Worm (Caenorhabditis elegans) whole organism, young adult: Measurements from ENCODE around the gene F49H6.12.

Experiments
- B0035.1 ChIP-seq: sonication (generic microtip); optimal IDR thresholded peaks from 2 replicates; lab custom pipeline; 2016; ENCODE audit warnings: missing genetic modification characterization, mild to moderate bottlenecking, missing compliant biosample characterization, missing genotype, missing genetic modification reagents
- B0336.3 ChIP-seq: fragments of 200-800 bp; sonication (Bioruptor generic); IDR thresholded peaks from 2 replicates; pipeline ENCODE4 v1.3.6; 2022; ENCODE audit warnings: missing genetic modification characterization, missing compliant biosample characterization
- F23B12.7 ChIP-seq: sonication (generic microtip); optimal IDR thresholded peaks from 2 replicates; lab custom pipeline; 2017; ENCODE audit warnings: missing genetic modification characterization, mild to moderate bottlenecking, missing compliant biosample characterization, antibody characterized with exemption, moderate library complexity; ENCODE audit not compliant: insufficient read depth
- F33H1.4 ChIP-seq: fragments of 200-800 bp; sonication (Bioruptor generic); IDR thresholded peaks from 2 replicates; pipeline ENCODE4 v1.3.6; 2022; ENCODE audit warnings: missing genetic modification reagents, missing genetic modification characterization, missing compliant biosample characterization
- F39B2.1 ChIP-seq: fragments of 200-800 bp; sonication (Bioruptor generic); IDR thresholded peaks from 2 replicates; pipeline ENCODE4 v1.3.6; 2022; ENCODE audit warnings: missing genetic modification reagents, missing genetic modification characterization, missing compliant biosample characterization
- F55B11.4 ChIP-seq: sonication (generic microtip); optimal IDR thresholded peaks from 2 replicates; lab custom pipeline; 2016; ENCODE audit warnings: missing compliant biosample characterization, missing genetic modification characterization, borderline replicate concordance; ENCODE audit not compliant: insufficient read depth
- F57C9.4 ChIP-seq: sonication (generic microtip); optimal IDR thresholded peaks from 2 replicates; lab custom pipeline; 2017; ENCODE audit warnings: mild to moderate bottlenecking, missing genetic modification characterization, missing compliant biosample characterization
- K11D2.4 ChIP-seq: fragments of 200-800 bp; sonication (Bioruptor generic); IDR thresholded peaks from 2 replicates; pipeline ENCODE4 v1.3.6; 2022; ENCODE audit warnings: missing genetic modification reagents, missing genetic modification characterization, missing compliant biosample characterization
- T07F8.4 ChIP-seq: sonication (generic microtip); optimal IDR thresholded peaks from 2 replicates; lab custom pipeline; 2016; ENCODE audit warnings: mild to moderate bottlenecking, missing genetic modification characterization, moderate library complexity, missing compliant biosample characterization
- Y53F4B.3 ChIP-seq: fragments of 200-800 bp; sonication (Bioruptor generic); IDR thresholded peaks from 2 replicates; pipeline ENCODE4 v1.3.6; 2022; ENCODE audit warnings: missing genetic modification reagents, missing genetic modification characterization, missing compliant biosample characterization
- akir-1 ChIP-seq: fragments of 200-800 bp; sonication (Bioruptor generic); optimal IDR thresholded peaks from 2 replicates; lab custom pipeline; 2018; ENCODE audit warnings: mild to moderate bottlenecking, missing genetic modification characterization, moderate library complexity, missing compliant biosample characterization
- attf-3 ChIP-seq: fragments of 200-800 bp; sonication (Bioruptor generic); conservative IDR thresholded peaks from 2 replicates; pipeline ENCODE4 v1.3.6; 2022; ENCODE audit warnings: missing genetic modification reagents, missing genetic modification characterization, missing compliant biosample characterization
- attf-5 ChIP-seq: fragments of 200-800 bp; sonication (Bioruptor generic); optimal IDR thresholded peaks from 2 replicates; lab custom pipeline; 2018; ENCODE audit warnings: mild to moderate bottlenecking, missing genetic modification characterization, missing compliant biosample characterization
- bed-2 ChIP-seq: fragments of 200-800 bp; sonication (Bioruptor generic); IDR thresholded peaks from 2 replicates; pipeline ENCODE4 v1.3.6; 2022; ENCODE audit warnings: missing genetic modification reagents, missing genetic modification characterization, missing compliant biosample characterization
- cebp-1 ChIP-seq, 2 experiments: fragments of 200-800 bp in 1 of 2; sonication (Bioruptor generic) in 1 of 2; sonication (generic microtip) in 1 of 2; IDR thresholded peaks in 1 of 2; optimal IDR thresholded peaks in 1 of 2; 2 replicates each; pipeline versions ENCODE4 v1.3.6 to Lab custom; 2017 to 2022; ENCODE audit warnings: missing compliant biosample characterization in 2 of 2, missing genetic modification characterization in 2 of 2, mild to moderate bottlenecking in 1 of 2, missing genetic modification reagents in 1 of 2, moderate library complexity in 1 of 2
- ceh-40 ChIP-seq: fragments of 200-800 bp; sonication (Bioruptor generic); IDR thresholded peaks from 2 replicates; pipeline ENCODE4 v1.3.6; 2022; ENCODE audit warnings: missing genetic modification characterization, missing compliant biosample characterization
- ceh-58 ChIP-seq: fragments of 200-800 bp; sonication (Bioruptor generic); IDR thresholded peaks from 2 replicates; pipeline ENCODE4 v1.3.6; 2022; ENCODE audit warnings: missing genetic modification characterization, missing compliant biosample characterization
- ceh-79 ChIP-seq: sonication (generic microtip); optimal IDR thresholded peaks from 2 replicates; lab custom pipeline; 2017; ENCODE audit warnings: mild to moderate bottlenecking, missing genetic modification characterization, missing compliant biosample characterization
- ets-4 ChIP-seq: fragments of 200-800 bp; sonication (Bioruptor generic); optimal IDR thresholded peaks from 2 replicates; lab custom pipeline; 2018; ENCODE audit warnings: mild to moderate bottlenecking, missing genetic modification characterization, missing compliant biosample characterization
- him-1 ChIP-seq: sonication (generic microtip); optimal IDR thresholded peaks from 2 replicates; lab custom pipeline; 2016; ENCODE audit warnings: missing genotype, missing genetic modification reagents, missing genetic modification characterization, missing compliant biosample characterization
- hmg-20 ChIP-seq: fragments of 200-800 bp; sonication (Bioruptor generic); IDR thresholded peaks from 2 replicates; pipeline ENCODE4 v1.3.6; 2022; ENCODE audit warnings: missing genetic modification reagents, missing genetic modification characterization, missing compliant biosample characterization
- hrde-1 ChIP-seq: sonication (generic microtip); optimal IDR thresholded peaks from 2 replicates; lab custom pipeline; 2016; ENCODE audit warnings: missing genetic modification characterization, mild to moderate bottlenecking, missing compliant biosample characterization, moderate library complexity, missing genotype, missing genetic modification reagents, borderline replicate concordance
- hsf-1 ChIP-seq: fragments of 200-800 bp; sonication (Bioruptor generic); IDR thresholded peaks from 2 replicates; pipeline ENCODE4 v1.3.6; 2022; ENCODE audit warnings: missing genetic modification reagents, missing genetic modification characterization, missing compliant biosample characterization
- let-526 ChIP-seq: fragments of 200-800 bp; sonication (Bioruptor generic); IDR thresholded peaks from 2 replicates; pipeline ENCODE4 v1.3.6; 2022; ENCODE audit warnings: missing genetic modification reagents, missing genetic modification characterization, missing compliant biosample characterization
- lir-1 ChIP-seq: fragments of 200-800 bp; sonication (Bioruptor generic); conservative IDR thresholded peaks from 2 replicates; pipeline ENCODE4 v1.3.6; 2022; ENCODE audit warnings: missing genetic modification reagents, missing genetic modification characterization, missing compliant biosample characterization
- madf-10 ChIP-seq: sonication (generic microtip); optimal IDR thresholded peaks from 2 replicates; lab custom pipeline; 2016; ENCODE audit warnings: mild to moderate bottlenecking, missing genetic modification characterization, missing compliant biosample characterization
- madf-6 ChIP-seq: fragments of 200-800 bp; sonication (Bioruptor generic); IDR thresholded peaks from 2 replicates; pipeline ENCODE4 v1.3.6; 2022; ENCODE audit warnings: missing genetic modification reagents, missing genetic modification characterization, missing compliant biosample characterization
- madf-8 ChIP-seq: fragments of 200-800 bp; sonication (Bioruptor generic); conservative IDR thresholded peaks from 2 replicates; pipeline ENCODE4 v1.3.6; 2022; ENCODE audit warnings: missing genetic modification reagents, missing genetic modification characterization, missing compliant biosample characterization
- mes-4 ChIP-seq: sonication (generic microtip); optimal IDR thresholded peaks from 2 replicates; lab custom pipeline; 2016; ENCODE audit warnings: missing genotype, missing genetic modification characterization, missing compliant biosample characterization
- mxl-1 ChIP-seq: sonication (generic microtip); optimal IDR thresholded peaks from 2 replicates; lab custom pipeline; 2016; ENCODE audit warnings: missing genetic modification characterization, missing compliant biosample characterization
- nfya-2 ChIP-seq: fragments of 200-800 bp; sonication (Bioruptor generic); IDR thresholded peaks from 2 replicates; pipeline ENCODE4 v1.3.6; 2022; ENCODE audit warnings: missing genetic modification reagents, missing genetic modification characterization, missing compliant biosample characterization
- nhr-179 ChIP-seq: sonication (generic microtip); optimal IDR thresholded peaks from 2 replicates; lab custom pipeline; 2016; ENCODE audit warnings: mild to moderate bottlenecking, missing genetic modification characterization, missing compliant biosample characterization
- rcor-1 ChIP-seq: fragments of 200-800 bp; sonication (Bioruptor generic); IDR thresholded peaks from 2 replicates; pipeline ENCODE4 v1.3.6; 2022; ENCODE audit warnings: missing genetic modification reagents, missing genetic modification characterization, missing compliant biosample characterization
- rec-8 ChIP-seq, 2 experiments: sonication (generic microtip); optimal IDR thresholded peaks; 2 replicates each; lab custom pipeline; 2016; ENCODE audit warnings: mild to moderate bottlenecking in 2 of 2, missing genetic modification characterization in 2 of 2, missing genetic modification reagents in 2 of 2, missing genotype in 2 of 2, missing biosample characterization in 1 of 2, missing compliant biosample characterization in 1 of 2, moderate library complexity in 1 of 2
- sdz-38 ChIP-seq: sonication (generic microtip); optimal IDR thresholded peaks from 2 replicates; lab custom pipeline; 2016; ENCODE audit warnings: missing genotype, missing genetic modification characterization, missing compliant biosample characterization
- snpc-3.4 ChIP-seq: sonication (generic microtip); optimal IDR thresholded peaks from 2 replicates; lab custom pipeline; 2017; ENCODE audit warnings: missing genetic modification characterization, mild to moderate bottlenecking, missing compliant biosample characterization, antibody characterized with exemption, moderate library complexity, missing genotype, missing genetic modification reagents
- tbp1 ChIP-seq: fragments of 200-800 bp; sonication (Bioruptor generic); optimal IDR thresholded peaks from 2 replicates; lab custom pipeline; 2018; ENCODE audit warnings: mild to moderate bottlenecking, missing genetic modification characterization, missing compliant biosample characterization
- zim-3 ChIP-seq: sonication (generic microtip); optimal IDR thresholded peaks from 2 replicates; lab custom pipeline; 2017; ENCODE audit warnings: mild to moderate bottlenecking, missing genetic modification characterization, moderate library complexity, missing compliant biosample characterization
- ztf-18 ChIP-seq: sonication (generic microtip); optimal IDR thresholded peaks from 2 replicates; lab custom pipeline; 2016; ENCODE audit warnings: missing genotype, mild to moderate bottlenecking, missing genetic modification characterization, missing compliant biosample characterization
- ztf-28 ChIP-seq: fragments of 200-800 bp; sonication (Bioruptor generic); IDR thresholded peaks from 2 replicates; pipeline ENCODE4 v1.3.6; 2022; ENCODE audit warnings: missing genetic modification reagents, missing genetic modification characterization, missing compliant biosample characterization

F49H6.12 gene

ce11 chrV:17008302-17008701 lies 13.0 kb downstream of the F49H6.12 start, which contains the start of gene sri-69:
Gene sri-69, minus strand, starts transcription at chrV:17008402.
- TF ChIP-seq let-526 (GFP tag; lab: Robert Waterston, UW) (no peak), B0336.3 (no peak), tbp1 (GFP tag; lab: Kevin White, UChicago) (no peak), nfya-2 (GFP tag; lab: Robert Waterston, UW) (no peak), madf-6 (GFP tag; lab: Robert Waterston, UW) (no peak), ztf-18 (no peak), madf-10 (tag; lab: Kevin White, UChicago) (no peak), ceh-40 (GFP tag; lab: Robert Waterston, UW) (no peak), cebp-1 (GFP tag; IDR thresholded peaks at IDR 0.05; lab: Robert Waterston, UW) (no peak), cebp-1 (tag; optimal IDR thresholded peaks at IDR 0.05; lab: Kevin White, UChicago) (no peak), hsf-1 (GFP tag; lab: Robert Waterston, UW) (no peak), K11D2.4 (no peak), attf-3 (GFP tag; lab: Robert Waterston, UW) (no peak), ztf-28 (GFP tag; lab: Robert Waterston, UW) (no peak), akir-1 (GFP tag; lab: Kevin White, UChicago) (no peak), madf-8 (GFP tag; lab: Robert Waterston, UW) (no peak), mxl-1 (tag; lab: Kevin White, UChicago) (no peak), rec-8 (tag; optimal IDR thresholded peaks at IDR 0.05; lab: Kevin White, UChicago) (no peak), bed-2 (GFP tag; lab: Robert Waterston, UW) (no peak)

- TF ChIP-seq rec-8 (tag; optimal IDR thresholded peaks at IDR 0.05; lab: Kevin White, UChicago) (no peak), ceh-58 (GFP tag; lab: Robert Waterston, UW) (no peak), T07F8.4 (no peak), ceh-79 (no peak), F39B2.1 (GFP tag; lab: Robert Waterston, UW) (no peak)
Observed at ce11 chrV:17005189-17005588, 16.1 kb downstream of the F49H6.12 start, which contains the start of gene srh-131. Gene srh-131, plus strand, starts transcription at chrV:17005489.

- TF ChIP-seq nhr-179 (tag; lab: Kevin White, UChicago) (no peak), F23B12.7 (tag; lab: Kevin White, UChicago) (no peak), mes-4 (no peak), lir-1 (GFP tag; lab: Robert Waterston, UW) (no peak), ets-4 (GFP tag; lab: Kevin White, UChicago) (no peak), rcor-1 (GFP tag; lab: Robert Waterston, UW) (no peak), Y53F4B.3 (GFP tag; lab: Robert Waterston, UW) (no peak), hrde-1 (tag; lab: Kevin White, UChicago) (no peak), hmg-20 (GFP tag; lab: Robert Waterston, UW) (no peak), F33H1.4 (GFP tag; lab: Robert Waterston, UW) (no peak), snpc-3.4 (tag; lab: Kevin White, UChicago) (no peak), B0035.1 (no peak), attf-5 (no peak), F55B11.4 (no peak), zim-3 (tag; lab: Kevin White, UChicago) (no peak), him-1 (tag; lab: Kevin White, UChicago) (no peak), F57C9.4 (tag; lab: Kevin White, UChicago) (no peak), sdz-38 (tag; lab: Kevin White, UChicago) (no peak), attf-3 (GFP tag; lab: Robert Waterston, UW) (no peak)
Observed at ce11 chrV:17001167-17001566, 20.1 kb downstream of the F49H6.12 start, which contains the start of gene sri-9. Gene sri-9, plus strand, starts transcription at chrV:17001467.
